Worm (Caenorhabditis elegans) whole organism, L2 larva: ENCODE results near the gene cbp-1.
A peak's percentile ranks its signal among the peaks of the same experiment; 100 is the strongest.

ENCODE experiments used
- F13H6.1 ChIP-seq: sonication (generic microtip); optimal IDR thresholded peaks from 2 replicates; lab custom pipeline; 2016; ENCODE audit warnings: missing genetic modification characterization, missing compliant biosample characterization
- crh-2 ChIP-seq: sonication (generic microtip); optimal IDR thresholded peaks from 2 replicates; lab custom pipeline; 2017; ENCODE audit warnings: missing biosample characterization, missing genetic modification characterization
- nhr-11 ChIP-seq: fragments of 150-350 bp; optimal IDR thresholded peaks from 2 replicates; lab custom pipeline; 2014; ENCODE audit warnings: missing biosample characterization, missing genetic modification characterization
- nhr-6 ChIP-seq: fragments of 150-350 bp; optimal IDR thresholded peaks from 2 replicates; lab custom pipeline; 2014; ENCODE audit warnings: missing biosample characterization, missing genetic modification characterization
- skn-1 ChIP-seq: sonication (generic microtip); optimal IDR thresholded peaks from 2 replicates; lab custom pipeline; 2017; ENCODE audit warnings: missing biosample characterization, missing genetic modification characterization
- snpc-4 ChIP-seq: fragments of 150-350 bp; optimal IDR thresholded peaks from 2 replicates; lab custom pipeline; 2014; ENCODE audit warnings: missing biosample characterization, missing genetic modification characterization

DNA sequence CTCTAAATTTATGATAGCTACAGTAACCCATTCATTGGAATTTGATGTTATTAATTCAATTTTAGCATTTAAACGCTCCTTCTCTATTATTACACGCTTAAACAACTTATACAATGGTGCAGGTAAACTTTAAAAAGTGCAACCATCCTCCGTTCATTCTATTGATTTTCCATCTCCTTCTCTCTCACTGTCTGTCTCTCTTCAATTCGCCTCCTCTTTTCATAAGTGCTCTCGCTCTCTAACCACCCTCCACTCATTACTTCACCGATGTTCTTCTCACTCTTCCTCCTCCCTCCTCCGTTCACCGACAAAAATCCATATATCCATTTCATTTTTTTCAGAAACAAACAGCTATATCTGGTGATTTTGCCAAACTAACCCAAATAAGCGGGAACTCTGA is at the start of gene cbp-1:
- peak; percentile 14 for TF ChIP-seq nhr-6 (tag; lab: Kevin White, UChicago)
- peak; percentile 67 for TF ChIP-seq crh-2 (tag; lab: Kevin White, UChicago)
- TF ChIP-seq snpc-4 (tag; lab: Kevin White, UChicago): peak; percentile 17
- no peak for TF ChIP-seq nhr-11 (tag; lab: Kevin White, UChicago)
- TF ChIP-seq F13H6.1 (tag; lab: Kevin White, UChicago): peak; percentile 22
- TF ChIP-seq skn-1 (tag; lab: Kevin White, UChicago): no peak
